Worm (Caenorhabditis elegans): ENCODE data around the gene ced-7.

- TF ChIP-seq pha-4 (tag; optimal IDR thresholded peaks at IDR 0.05) (no peak), unc-39 (tag; optimal IDR thresholded peaks at IDR 0.05) (no peak), nhr-12 (tag; optimal IDR thresholded peaks at IDR 0.05) (no peak), ceh-39 (tag; optimal IDR thresholded peaks at IDR 0.05) (no peak), nhr-76 (tag; optimal IDR thresholded peaks at IDR 0.05) (no peak), mab-5 (tag; optimal IDR thresholded peaks at IDR 0.05) (no peak), nhr-28 (tag; optimal IDR thresholded peaks at IDR 0.05) (no peak)
These were observed 23.6 kb downstream of the ced-7 start, which contains the start of gene ZK1098.11 for ce11 chrIII:9556300-9556699.
